Worm (Caenorhabditis elegans) whole organism, young adult: ENCODE measurements around the gene F54D12.1.

ENCODE experiments used
- F52B5.7 ChIP-seq: sonication (generic microtip); optimal IDR thresholded peaks from 2 replicates; lab custom pipeline; 2016; ENCODE audit warnings: mild to moderate bottlenecking, missing genetic modification characterization, missing compliant biosample characterization
- Y53G8AR.9 ChIP-seq: fragments of 200-800 bp; sonication (Bioruptor generic); conservative IDR thresholded peaks from 2 replicates; pipeline ENCODE4 v1.3.6; 2022; ENCODE audit warnings: missing genetic modification reagents, missing genetic modification characterization, missing compliant biosample characterization
- ama-1 ChIP-seq, 3 experiments: fragments of 150-350 bp in 1 of 3; sonication (generic microtip) in 2 of 3; optimal IDR thresholded peaks; 2 replicates each; lab custom pipeline; 2014 to 2018; ENCODE audit warnings: missing biosample characterization in 2 of 3, missing genetic modification characterization in 2 of 3, missing genetic modification reagents in 2 of 3
- bed-1 ChIP-seq: fragments of 200-800 bp; sonication (Bioruptor generic); IDR thresholded peaks from 2 replicates; pipeline ENCODE4 v1.3.6; 2022; ENCODE audit warnings: missing genetic modification reagents, missing genetic modification characterization, missing compliant biosample characterization
- cebp-2 ChIP-seq: fragments of 200-800 bp; sonication (Bioruptor generic); IDR thresholded peaks from 2 replicates; pipeline ENCODE4 v1.3.6; 2022; ENCODE audit warnings: missing genetic modification characterization, missing compliant biosample characterization
- dpl-1 ChIP-seq: fragments of 150-350 bp; optimal IDR thresholded peaks from 2 replicates; lab custom pipeline; 2014; ENCODE audit warnings: missing biosample characterization, missing genetic modification reagents, missing genetic modification characterization
- nhr-27 ChIP-seq: fragments of 200-800 bp; sonication (Bioruptor generic); optimal IDR thresholded peaks from 2 replicates; lab custom pipeline; 2018; ENCODE audit warnings: mild to moderate bottlenecking, missing genetic modification characterization, moderate library complexity, missing compliant biosample characterization
- pha-4 ChIP-seq: fragments of 150-350 bp; sonication (generic microtip); optimal IDR thresholded peaks from 2 replicates; lab custom pipeline; 2014; ENCODE audit warnings: missing biosample characterization, missing genetic modification reagents, missing genetic modification characterization
- sea-2 ChIP-seq: fragments of 200-800 bp; sonication (Bioruptor generic); IDR thresholded peaks from 2 replicates; pipeline ENCODE4 v1.3.6; 2022; ENCODE audit warnings: missing genetic modification characterization, missing compliant biosample characterization
- unc-130 ChIP-seq: sonication (generic microtip); optimal IDR thresholded peaks from 2 replicates; lab custom pipeline; 2016; ENCODE audit warnings: missing genetic modification reagents, missing genetic modification characterization, missing compliant biosample characterization
- unc-62 ChIP-seq: fragments of 150-350 bp; optimal IDR thresholded peaks from 2 replicates; lab custom pipeline; 2014; ENCODE audit warnings: missing biosample characterization, missing genetic modification reagents, missing genetic modification characterization

- no peak for TF ChIP-seq cebp-2 (GFP tag; lab: Robert Waterston, UW)
- no peak for TF ChIP-seq sea-2
- TF ChIP-seq nhr-27 (tag; lab: Kevin White, UChicago): no peak
- TF ChIP-seq ama-1 (optimal IDR thresholded peaks at IDR 0.05; lab: Kevin White, UChicago): no peak
- no peak for TF ChIP-seq ama-1 (GFP tag; optimal IDR thresholded peaks at IDR 0.05; lab: Kevin White, UChicago)
- TF ChIP-seq Y53G8AR.9 (GFP tag; lab: Robert Waterston, UW): no peak
- no peak for TF ChIP-seq bed-1
- TF ChIP-seq unc-62 (GFP tag; lab: Kevin White, UChicago): no peak
- TF ChIP-seq unc-130: no peak
- TF ChIP-seq pha-4 (tag; lab: Kevin White, UChicago): no peak
- TF ChIP-seq dpl-1: no peak
- TF ChIP-seq F52B5.7 (tag; lab: Kevin White, UChicago): no peak
Measured at ce11 chrII:1438336-1438589, 38.1 kb downstream of the F54D12.1 start, which contains the start of gene Y51H7C.3.
